Worm (Caenorhabditis elegans) whole organism, midembryonic: ENCODE measurements around the gene F52E1.14.

Source experiments
- T22C8.4 ChIP-seq: fragments of 200-800 bp; sonication (Bioruptor generic); IDR thresholded peaks from 2 replicates; pipeline ENCODE4 v1.3.6; 2022; ENCODE audit warnings: missing genetic modification characterization, missing compliant biosample characterization
- cog-1 ChIP-seq: sonication (generic microtip); optimal IDR thresholded peaks from 2 replicates; lab custom pipeline; 2016; ENCODE audit warnings: missing genetic modification characterization, missing compliant biosample characterization
- flt-1 ChIP-seq: fragments of 200-800 bp; sonication (Bioruptor generic); IDR thresholded peaks from 2 replicates; pipeline ENCODE4 v1.3.6; 2022; ENCODE audit warnings: missing genetic modification characterization, missing compliant biosample characterization
- klf-2 ChIP-seq: fragments of 200-800 bp; sonication (Bioruptor generic); conservative IDR thresholded peaks from 2 replicates; pipeline ENCODE4 v1.3.6; 2022; ENCODE audit warnings: missing genetic modification reagents, missing genetic modification characterization, missing compliant biosample characterization
- med-1 ChIP-seq: sonication (generic microtip); optimal IDR thresholded peaks from 2 replicates; lab custom pipeline; 2017; ENCODE audit warnings: missing genetic modification characterization, mild to moderate bottlenecking, missing compliant biosample characterization, antibody characterized with exemption, missing genetic modification reagents; ENCODE audit not compliant: insufficient read depth
- ref-1 ChIP-seq: fragments of 200-800 bp; sonication (Bioruptor generic); conservative IDR thresholded peaks from 2 replicates; pipeline ENCODE4 v1.3.6; 2022; ENCODE audit warnings: missing genetic modification reagents, missing genetic modification characterization, missing compliant biosample characterization
- tab-1 ChIP-seq: fragments of 200-800 bp; sonication (Bioruptor generic); IDR thresholded peaks from 2 replicates; pipeline ENCODE4 v1.3.6; 2022; ENCODE audit warnings: missing genetic modification characterization, missing compliant biosample characterization
- ztf-23 ChIP-seq: fragments of 200-800 bp; sonication (Bioruptor generic); IDR thresholded peaks from 2 replicates; pipeline ENCODE4 v1.3.6; 2022; ENCODE audit warnings: missing genetic modification reagents, missing genetic modification characterization, missing compliant biosample characterization
- ztf-29 ChIP-seq: fragments of 200-800 bp; sonication (Bioruptor generic); IDR thresholded peaks from 2 replicates; pipeline ENCODE4 v1.3.6; 2022; ENCODE audit warnings: missing genetic modification reagents, missing genetic modification characterization, missing compliant biosample characterization

The F52E1.14 gene

DNA sequence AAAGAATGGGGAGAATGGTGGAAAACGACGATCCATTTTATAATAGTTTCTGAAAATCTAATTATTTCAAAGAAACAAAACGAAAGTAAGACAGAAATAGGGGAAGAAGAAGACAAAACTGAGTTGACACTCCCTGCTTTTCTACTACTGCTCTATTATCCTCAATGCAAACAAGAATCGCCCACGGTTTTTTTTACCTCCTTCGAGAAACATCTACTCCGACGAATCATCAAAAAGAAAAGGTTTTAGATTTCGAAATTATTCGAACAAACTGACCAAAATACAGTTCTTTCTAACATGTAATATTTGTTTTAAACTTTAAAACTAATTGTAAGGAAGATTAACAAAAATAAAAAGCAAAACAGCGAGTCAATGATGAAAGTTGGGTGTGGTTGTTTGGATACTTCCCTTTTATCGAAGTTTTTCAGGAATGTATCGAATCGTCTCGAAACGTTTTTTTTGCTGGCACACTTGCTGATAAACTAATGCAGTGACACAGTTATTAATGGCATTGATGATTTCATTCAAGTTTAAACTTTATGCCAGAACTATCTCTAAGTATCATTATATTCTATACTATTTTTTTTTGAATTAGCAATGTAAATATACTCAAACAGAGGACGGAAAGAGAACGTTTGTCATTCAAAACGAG is 2.3 kb downstream of the F52E1.14 start, which contains the start of gene hsp-17:
Gene hsp-17 (minus strand): TSS at position 51 of the 652 bp plus-strand sequence.
- TF ChIP-seq T22C8.4 (GFP tag; lab: Robert Waterston, UW) (no peak), ref-1 (GFP tag; lab: Robert Waterston, UW) (no peak), flt-1 (no peak), med-1 (no peak), klf-2 (GFP tag; lab: Robert Waterston, UW) (no peak), ztf-23 (GFP tag; lab: Robert Waterston, UW) (no peak), ztf-29 (no peak), cog-1 (tag; lab: Kevin White, UChicago) (no peak), tab-1 (GFP tag; lab: Robert Waterston, UW) (no peak)

DNA sequence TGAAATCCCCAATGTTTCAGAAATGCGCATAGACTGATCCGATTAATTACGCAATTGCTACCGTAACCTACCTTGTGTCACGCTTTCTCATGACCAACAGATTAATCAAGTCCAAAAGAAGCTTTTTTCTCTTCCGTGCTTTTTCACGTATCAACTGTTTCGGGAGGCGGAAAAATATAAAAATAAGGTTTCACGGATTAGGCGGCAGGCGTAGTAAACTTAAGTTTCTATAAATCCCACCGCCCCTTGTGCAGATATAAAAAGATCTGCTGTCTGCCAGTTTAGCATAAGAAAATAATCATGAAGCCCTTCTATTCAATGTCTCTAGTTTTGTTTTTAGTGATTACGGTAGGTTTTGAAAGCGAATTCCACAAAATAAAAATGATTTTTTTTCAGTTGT is 3.3 kb downstream of the F52E1.14 start, which contains the start of gene gcy-7:
Gene gcy-7 (plus strand): TSS at position 301 of the 400 bp plus-strand sequence.
- no peak for TF ChIP-seq cog-1 (tag; lab: Kevin White, UChicago)
- no peak for TF ChIP-seq med-1

DNA sequence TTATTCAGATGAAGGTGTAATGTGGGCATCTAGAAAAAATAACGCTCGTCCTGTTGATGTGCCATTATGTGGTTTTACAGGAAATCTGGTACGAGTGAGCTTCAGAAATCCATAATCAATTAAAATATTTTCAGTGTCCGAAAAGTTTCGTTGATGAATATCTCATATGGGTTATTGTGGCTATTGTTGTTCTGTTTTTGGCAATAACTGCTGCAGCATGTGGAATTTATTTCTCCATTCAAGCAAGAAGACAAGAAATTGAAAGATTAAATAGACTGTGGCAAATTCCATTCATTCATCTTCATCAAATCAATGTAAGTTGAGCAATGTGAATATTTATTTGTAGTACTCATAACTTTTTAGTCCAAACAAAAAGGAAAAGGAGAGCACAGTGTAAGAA is 5.6 kb downstream of the F52E1.14 start:
- TF ChIP-seq ref-1 (GFP tag; lab: Robert Waterston, UW) (no peak), med-1 (no peak), klf-2 (GFP tag; lab: Robert Waterston, UW) (no peak), cog-1 (tag; lab: Kevin White, UChicago) (no peak), ztf-23 (GFP tag; lab: Robert Waterston, UW) (no peak), tab-1 (GFP tag; lab: Robert Waterston, UW) (no peak), flt-1 (no peak), T22C8.4 (GFP tag; lab: Robert Waterston, UW) (no peak), ztf-29 (no peak)

ce11 chrV:8394357-8394850 is 10.7 kb downstream of the F52E1.14 start, which contains the start of the genes pho-6 and F52E1.3:
Gene pho-6 (minus strand): TSS chrV:8394457.
Gene F52E1.3 (plus strand): TSS chrV:8394800.
- TF ChIP-seq ztf-23 (GFP tag; lab: Robert Waterston, UW) = no peak
- TF ChIP-seq tab-1 (GFP tag; lab: Robert Waterston, UW) = no peak
- no peak for TF ChIP-seq cog-1 (tag; lab: Kevin White, UChicago)
- no peak for TF ChIP-seq med-1

DNA sequence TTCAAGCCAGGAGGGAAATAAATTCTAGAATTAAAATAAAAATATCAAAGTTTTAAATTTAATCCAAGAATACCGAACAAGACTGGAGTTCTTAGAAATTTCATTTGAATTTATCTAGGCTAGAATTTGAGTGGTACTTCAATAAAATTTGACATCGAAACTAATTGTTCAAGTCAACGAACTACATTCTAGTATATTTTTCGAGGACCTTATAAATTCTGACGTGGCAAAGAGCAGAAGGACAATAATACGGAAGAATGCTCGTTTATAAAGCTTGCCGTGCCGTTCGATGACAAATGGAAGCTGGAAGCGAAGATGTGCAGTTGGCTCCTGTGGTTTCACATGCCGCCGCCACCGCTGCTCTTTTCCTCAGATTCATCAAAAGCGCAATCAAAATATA is 17.1 kb downstream of the F52E1.14 start:
- TF ChIP-seq ref-1 (GFP tag; lab: Robert Waterston, UW) (no peak), klf-2 (GFP tag; lab: Robert Waterston, UW) (no peak), cog-1 (tag; lab: Kevin White, UChicago) (no peak), tab-1 (GFP tag; lab: Robert Waterston, UW) (no peak), ztf-29 (no peak), flt-1 (no peak), ztf-23 (GFP tag; lab: Robert Waterston, UW) (no peak), T22C8.4 (GFP tag; lab: Robert Waterston, UW) (no peak), med-1 (no peak)

- TF ChIP-seq med-1 (no peak), ztf-29 (no peak), tab-1 (GFP tag; lab: Robert Waterston, UW) (no peak), cog-1 (tag; lab: Kevin White, UChicago) (no peak), flt-1 (no peak), klf-2 (GFP tag; lab: Robert Waterston, UW) (no peak), ztf-23 (GFP tag; lab: Robert Waterston, UW) (no peak), T22C8.4 (GFP tag; lab: Robert Waterston, UW) (no peak), ref-1 (GFP tag; lab: Robert Waterston, UW) (no peak)
These were observed 17.5 kb downstream of the F52E1.14 start for ce11 chrV:8401267-8401666.

DNA sequence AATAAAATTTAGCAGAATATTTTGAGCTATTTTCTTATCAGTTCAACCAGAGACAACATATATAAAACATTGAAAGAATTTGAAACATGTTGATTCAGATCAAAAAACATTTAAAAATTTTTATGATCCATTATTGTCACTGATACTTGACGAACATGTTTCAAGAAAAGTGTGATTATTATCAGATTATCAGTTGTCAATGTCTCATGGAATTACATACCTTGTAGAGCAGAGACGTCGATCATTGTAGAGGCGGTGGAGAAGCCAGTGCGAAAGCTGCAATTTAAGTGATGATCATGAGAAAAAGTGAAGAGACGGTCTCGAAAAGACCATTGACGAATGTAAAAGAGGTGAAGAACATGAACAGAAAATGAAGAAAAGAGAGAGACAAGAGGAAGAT is 18.7 kb downstream of the F52E1.14 start, which contains the start of gene F52E1.9:
Gene F52E1.9 (minus strand): TSS at position 278 of the 400 bp plus-strand sequence.
- TF ChIP-seq T22C8.4 (GFP tag; lab: Robert Waterston, UW) = no peak
- TF ChIP-seq tab-1 (GFP tag; lab: Robert Waterston, UW) = no peak
- TF ChIP-seq cog-1 (tag; lab: Kevin White, UChicago) = no peak
- TF ChIP-seq flt-1 = no peak
- no peak for TF ChIP-seq ztf-23 (GFP tag; lab: Robert Waterston, UW)
- TF ChIP-seq ztf-29 = no peak

DNA sequence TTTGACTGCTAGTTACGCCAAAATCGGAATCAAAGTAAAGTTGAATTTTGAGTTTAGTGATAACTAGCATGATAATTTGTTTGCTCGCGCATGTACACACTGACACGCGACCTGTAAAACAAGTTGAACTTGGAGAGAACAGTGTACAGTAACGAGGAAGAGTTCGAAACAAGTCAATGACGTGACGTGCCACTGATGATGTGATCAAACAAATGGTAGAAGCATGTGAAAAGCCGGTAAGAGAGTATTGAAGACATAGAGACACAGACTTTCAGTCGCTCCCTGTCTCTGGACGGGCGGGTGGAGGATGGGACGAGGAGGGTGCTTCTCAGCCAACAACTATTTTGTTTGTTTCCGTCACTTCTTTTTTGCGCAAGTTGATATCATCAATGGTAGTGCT is 19.4 kb downstream of the F52E1.14 start:
- no peak for TF ChIP-seq ref-1 (GFP tag; lab: Robert Waterston, UW)
- TF ChIP-seq tab-1 (GFP tag; lab: Robert Waterston, UW) = no peak
- no peak for TF ChIP-seq flt-1
- TF ChIP-seq cog-1 (tag; lab: Kevin White, UChicago) = no peak
- no peak for TF ChIP-seq med-1
- TF ChIP-seq T22C8.4 (GFP tag; lab: Robert Waterston, UW) = no peak
- no peak for TF ChIP-seq klf-2 (GFP tag; lab: Robert Waterston, UW)
- TF ChIP-seq ztf-23 (GFP tag; lab: Robert Waterston, UW) = no peak
- TF ChIP-seq ztf-29 = no peak

DNA sequence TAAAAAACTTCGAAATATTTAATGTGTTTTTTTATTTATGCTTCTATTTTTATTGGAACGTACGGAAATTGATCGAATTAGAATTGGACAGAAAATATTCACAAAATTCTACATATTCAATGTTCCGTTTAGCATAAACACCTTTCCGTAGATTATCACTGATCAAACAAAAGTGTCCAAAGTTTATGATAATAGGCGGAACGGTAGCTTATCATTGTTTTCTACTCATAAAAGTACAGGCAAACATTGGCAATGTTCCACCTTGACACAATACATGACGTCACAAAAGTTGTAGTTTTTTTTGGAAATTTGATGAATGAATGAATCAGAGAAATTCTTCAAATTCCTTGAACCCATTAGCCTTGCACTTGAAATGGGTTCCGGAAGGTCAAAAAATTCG is 20.2 kb downstream of the F52E1.14 start:
- TF ChIP-seq klf-2 (GFP tag; lab: Robert Waterston, UW) (no peak), ref-1 (GFP tag; lab: Robert Waterston, UW) (no peak), ztf-23 (GFP tag; lab: Robert Waterston, UW) (no peak), tab-1 (GFP tag; lab: Robert Waterston, UW) (no peak), T22C8.4 (GFP tag; lab: Robert Waterston, UW) (no peak), flt-1 (no peak), med-1 (no peak), ztf-29 (no peak), cog-1 (tag; lab: Kevin White, UChicago) (no peak)

- TF ChIP-seq ztf-29 = no peak
- no peak for TF ChIP-seq klf-2 (GFP tag; lab: Robert Waterston, UW)
- TF ChIP-seq med-1 = no peak
- TF ChIP-seq flt-1 = no peak
- TF ChIP-seq ref-1 (GFP tag; lab: Robert Waterston, UW) = no peak
- no peak for TF ChIP-seq tab-1 (GFP tag; lab: Robert Waterston, UW)
- TF ChIP-seq ztf-23 (GFP tag; lab: Robert Waterston, UW) = no peak
- no peak for TF ChIP-seq T22C8.4 (GFP tag; lab: Robert Waterston, UW)
- no peak for TF ChIP-seq cog-1 (tag; lab: Kevin White, UChicago)
These were observed 20.6 kb downstream of the F52E1.14 start for ce11 chrV:8404339-8404738.
